Worm (Caenorhabditis elegans) whole organism, L4 larva: Measurements from ENCODE around the gene R02D5.6.

Experiments
- F44E2.7 ChIP-seq: fragments of 200-800 bp; sonication (Bioruptor generic); IDR thresholded peaks from 2 replicates; pipeline ENCODE4 v2.1.2; 2022; ENCODE audit warnings: missing genetic modification characterization, missing compliant biosample characterization
- R02D3.7 ChIP-seq: fragments of 150-350 bp; sonication (generic microtip); optimal IDR thresholded peaks from 3 replicates; lab custom pipeline; 2014; ENCODE audit warnings: missing biosample characterization, missing genetic modification characterization
- Y75B8A.6 ChIP-seq: fragments of 200-800 bp; sonication (Bioruptor generic); IDR thresholded peaks from 2 replicates; pipeline ENCODE4 v1.3.6; 2022; ENCODE audit warnings: missing genetic modification reagents, missing genetic modification characterization, missing compliant biosample characterization
- ZK546.5 ChIP-seq, 2 experiments: sonication (generic microtip); optimal IDR thresholded peaks; 2 replicates each; lab custom pipeline; 2017; ENCODE audit warnings: missing biosample characterization in 2 of 2, missing genetic modification characterization in 2 of 2
- aha-1 ChIP-seq: fragments of 150-350 bp; peaks from one replicate; lab custom pipeline; 2014; ENCODE audit warnings: missing biosample characterization, missing genetic modification characterization
- aly-2 ChIP-seq: sonication (generic microtip); optimal IDR thresholded peaks from 2 replicates; lab custom pipeline; 2018; ENCODE audit warnings: missing biosample characterization, missing genetic modification characterization
- ama-1 ChIP-seq: fragments of 150-350 bp; optimal IDR thresholded peaks from 2 replicates; lab custom pipeline; 2014; ENCODE audit warnings: inconsistent platforms, mixed read lengths
- cey-2 ChIP-seq: sonication (generic microtip); optimal IDR thresholded peaks from 3 replicates; lab custom pipeline; 2017; ENCODE audit warnings: missing genetic modification characterization, mild to moderate bottlenecking, missing compliant biosample characterization, antibody characterized with exemption, borderline replicate concordance; ENCODE audit not compliant: insufficient read depth
- daf-12 ChIP-seq: fragments of 150-350 bp; optimal IDR thresholded peaks from 2 replicates; lab custom pipeline; 2014; ENCODE audit warnings: missing biosample characterization, missing genetic modification reagents, missing genetic modification characterization
- daf-16 ChIP-seq, 3 experiments: sonication (generic microtip); optimal IDR thresholded peaks; 2 replicates each; lab custom pipeline; 2016 to 2017; ENCODE audit warnings: missing genetic modification characterization in 3 of 3, missing genetic modification reagents in 3 of 3, mild to moderate bottlenecking in 2 of 3, missing compliant biosample characterization in 2 of 3, missing biosample characterization in 1 of 3, moderate library complexity in 1 of 3
- dmd-6 ChIP-seq: fragments of 200-800 bp; sonication (Bioruptor generic); IDR thresholded peaks from 2 replicates; pipeline ENCODE4 v1.3.6; 2022; ENCODE audit warnings: missing genetic modification reagents, missing genetic modification characterization, missing compliant biosample characterization
- dmd-8 ChIP-seq: fragments of 200-800 bp; sonication (Bioruptor generic); IDR thresholded peaks from 2 replicates; pipeline ENCODE4 v1.3.6; 2022; ENCODE audit warnings: missing genetic modification characterization, missing compliant biosample characterization
- dve-1 ChIP-seq: sonication (generic microtip); optimal IDR thresholded peaks from 2 replicates; lab custom pipeline; 2017; ENCODE audit warnings: antibody characterized with exemption, mild to moderate bottlenecking, missing genetic modification characterization, missing compliant biosample characterization; ENCODE audit not compliant: insufficient read depth
- egl-43 ChIP-seq: fragments of 200-800 bp; sonication (Bioruptor generic); IDR thresholded peaks from 2 replicates; pipeline ENCODE4 v1.3.6; 2022; ENCODE audit warnings: missing genetic modification reagents, missing genetic modification characterization, missing compliant biosample characterization
- fos-1 ChIP-seq: fragments of 150-350 bp; optimal IDR thresholded peaks from 2 replicates; lab custom pipeline; 2014; ENCODE audit warnings: missing biosample characterization, missing genetic modification characterization
- hlh-11 ChIP-seq: fragments of 200-800 bp; sonication (Bioruptor generic); optimal IDR thresholded peaks from 2 replicates; lab custom pipeline; 2018; ENCODE audit warnings: mild to moderate bottlenecking, missing genetic modification characterization, missing compliant biosample characterization
- hlh-30 ChIP-seq: sonication (generic microtip); optimal IDR thresholded peaks from 2 replicates; lab custom pipeline; 2017; ENCODE audit warnings: antibody characterized with exemption, mild to moderate bottlenecking, missing genetic modification characterization, missing compliant biosample characterization; ENCODE audit not compliant: insufficient read depth
- hmg-1.1 ChIP-seq: fragments of 200-800 bp; sonication (Bioruptor generic); IDR thresholded peaks from 2 replicates; pipeline ENCODE4 v1.3.6; 2022; ENCODE audit warnings: missing genetic modification reagents, missing genetic modification characterization, missing compliant biosample characterization
- lin-13 ChIP-seq: fragments of 150-350 bp; optimal IDR thresholded peaks from 2 replicates; lab custom pipeline; 2014; ENCODE audit warnings: missing biosample characterization, missing genetic modification reagents, missing genetic modification characterization
- mep-1 ChIP-seq: fragments of 150-350 bp; sonication (generic microtip); optimal IDR thresholded peaks from 3 replicates; lab custom pipeline; 2014; ENCODE audit warnings: missing biosample characterization, missing genetic modification characterization
- mes-2 ChIP-seq: sonication (generic microtip); optimal IDR thresholded peaks from 2 replicates; lab custom pipeline; 2016; ENCODE audit warnings: missing genotype, mild to moderate bottlenecking, missing genetic modification characterization, missing compliant biosample characterization; ENCODE audit not compliant: poor library complexity, severe bottlenecking
- nhr-28 ChIP-seq: fragments of 150-350 bp; optimal IDR thresholded peaks from 2 replicates; lab custom pipeline; 2014; ENCODE audit warnings: missing biosample characterization, missing genetic modification characterization
- nhr-41 ChIP-seq: fragments of 200-800 bp; sonication (Bioruptor generic); IDR thresholded peaks from 2 replicates; pipeline ENCODE4 v1.3.6; 2022; ENCODE audit warnings: missing genetic modification reagents, missing genetic modification characterization, missing compliant biosample characterization
- nhr-48 ChIP-seq: sonication (generic microtip); optimal IDR thresholded peaks from 2 replicates; lab custom pipeline; 2016; ENCODE audit warnings: mild to moderate bottlenecking, missing genetic modification characterization, missing compliant biosample characterization
- nhr-6 ChIP-seq: fragments of 150-350 bp; optimal IDR thresholded peaks from 2 replicates; lab custom pipeline; 2014; ENCODE audit warnings: missing biosample characterization, missing genetic modification characterization
- nhr-77 ChIP-seq: fragments of 150-350 bp; optimal IDR thresholded peaks from 2 replicates; lab custom pipeline; 2014; ENCODE audit warnings: missing biosample characterization, missing genetic modification characterization
- rbr-2 ChIP-seq: sonication (generic microtip); optimal IDR thresholded peaks from 2 replicates; lab custom pipeline; 2016; ENCODE audit warnings: missing genotype, missing genetic modification characterization, missing compliant biosample characterization
- skn-1 ChIP-seq: fragments of 150-350 bp; optimal IDR thresholded peaks from 2 replicates; lab custom pipeline; 2014; ENCODE audit warnings: missing biosample characterization, missing genetic modification characterization
- tag-97 ChIP-seq: fragments of 200-800 bp; sonication (Bioruptor generic); IDR thresholded peaks from 2 replicates; pipeline ENCODE4 v1.3.6; 2022; ENCODE audit warnings: missing genetic modification characterization, missing compliant biosample characterization
- unc-130 ChIP-seq: sonication (generic microtip); optimal IDR thresholded peaks from 2 replicates; lab custom pipeline; 2016; ENCODE audit warnings: missing genetic modification reagents, missing genetic modification characterization, missing compliant biosample characterization
- unc-39 ChIP-seq: sonication (generic microtip); optimal IDR thresholded peaks from 2 replicates; lab custom pipeline; 2017; ENCODE audit warnings: missing biosample characterization, missing genetic modification characterization
- unc-62 ChIP-seq, 3 experiments: fragments of 150-350 bp in 1 of 3; sonication (generic microtip); optimal IDR thresholded peaks in 2 of 3; peaks in 1 of 3; 1 replicate in 1 of 3; 2 replicates in 2 of 3; lab custom pipeline; 2014 to 2017; ENCODE audit warnings: missing biosample characterization in 3 of 3, missing genetic modification characterization in 3 of 3, missing genetic modification reagents in 3 of 3, missing genotype in 1 of 3
- vab-7 ChIP-seq: fragments of 200-800 bp; sonication (Bioruptor generic); IDR thresholded peaks from 2 replicates; pipeline ENCODE4 v1.3.6; 2022; ENCODE audit warnings: missing genetic modification reagents, missing genetic modification characterization, missing compliant biosample characterization
- zip-11 ChIP-seq: fragments of 200-800 bp; sonication (Bioruptor generic); IDR thresholded peaks from 2 replicates; pipeline ENCODE4 v1.3.6; 2022; ENCODE audit warnings: missing genetic modification characterization, missing compliant biosample characterization
- zip-2 ChIP-seq: fragments of 150-350 bp; optimal IDR thresholded peaks from 2 replicates; lab custom pipeline; 2014; ENCODE audit warnings: missing biosample characterization, missing genetic modification characterization
- ztf-7 ChIP-seq: fragments of 150-350 bp; optimal IDR thresholded peaks from 2 replicates; lab custom pipeline; 2014; ENCODE audit warnings: missing biosample characterization, missing genetic modification characterization

The R02D5.6 gene

DNA sequence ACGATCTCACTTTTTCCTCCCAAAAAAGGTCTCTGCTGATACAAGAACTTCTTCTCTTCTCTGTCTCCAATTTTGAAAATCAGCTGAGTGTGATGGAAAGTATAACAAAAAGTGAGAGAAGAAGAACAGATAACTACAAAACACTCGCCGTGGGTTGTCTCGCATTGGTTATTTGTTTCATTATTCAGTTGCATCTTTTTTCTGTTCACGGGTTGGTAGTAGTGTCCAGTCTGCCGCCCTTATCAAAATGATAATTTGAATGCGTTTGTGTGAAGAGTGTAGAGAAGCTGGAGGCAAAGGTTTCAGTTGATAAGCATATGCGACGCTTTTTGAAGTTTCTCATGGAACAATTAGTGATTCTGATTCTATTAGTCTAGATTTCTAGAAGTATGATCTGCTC lies 14.8 kb downstream of the R02D5.6 start (continued):
- TF ChIP-seq dve-1 (tag; lab: Kevin White, UChicago), result peak; percentile 51
- peak; percentile 30 for TF ChIP-seq mep-1 (tag; lab: Kevin White, UChicago)
- no peak for TF ChIP-seq cey-2 (tag; lab: Kevin White, UChicago)
- no peak for TF ChIP-seq zip-2 (tag; lab: Kevin White, UChicago)
- no peak for TF ChIP-seq skn-1 (tag; lab: Kevin White, UChicago)
- TF ChIP-seq rbr-2 (tag; lab: Kevin White, UChicago), result no peak
- TF ChIP-seq unc-62 (GFP tag; optimal IDR thresholded peaks at IDR 0.05 in 1 of 2; lab: Kevin White, UChicago), result no peak
- no peak for TF ChIP-seq unc-62 (tag; optimal IDR thresholded peaks at IDR 0.05; lab: Kevin White, UChicago)
- TF ChIP-seq lin-13, result no peak
- no peak for TF ChIP-seq ZK546.5 (tag; optimal IDR thresholded peaks at IDR 0.05; lab: Kevin White, UChicago)
- TF ChIP-seq ama-1 (lab: Kevin White, UChicago), result no peak
- TF ChIP-seq unc-39, result no peak
- TF ChIP-seq R02D3.7 (tag; lab: Kevin White, UChicago), result no peak
- TF ChIP-seq daf-12 (tag; lab: Kevin White, UChicago), result no peak
- TF ChIP-seq zip-11 (GFP tag; lab: Robert Waterston, UW), result no peak
- TF ChIP-seq dmd-6 (GFP tag; lab: Robert Waterston, UW), result peak; percentile 50; the same call in 1 of the 2 replicates
- TF ChIP-seq nhr-6 (tag; lab: Kevin White, UChicago), result peak; percentile 76
- TF ChIP-seq nhr-77 (tag; lab: Kevin White, UChicago), result peak; percentile 68
- no peak for TF ChIP-seq tag-97 (GFP tag; lab: Robert Waterston, UW)

DNA sequence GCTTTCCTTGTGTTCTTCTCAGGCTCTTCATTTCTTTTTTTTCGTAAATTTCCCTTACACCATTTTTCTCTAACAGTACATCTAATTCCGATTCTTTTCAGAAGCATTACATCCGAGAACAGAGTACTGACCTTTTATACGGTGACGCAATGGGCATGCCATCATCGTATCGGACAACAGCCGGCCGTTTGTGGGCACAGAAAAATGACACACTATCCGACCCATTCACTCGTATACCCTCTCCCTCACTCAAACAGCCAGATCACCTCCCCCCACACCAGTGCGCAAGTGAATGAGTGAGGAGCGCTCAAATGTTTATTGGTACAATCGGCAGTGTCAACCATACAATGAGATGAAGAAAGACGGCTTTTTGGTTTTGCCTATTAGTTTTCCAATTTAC lies 16.8 kb downstream of the R02D5.6 start, which contains the start of gene R02D5.24:
Gene R02D5.24, plus strand, starts transcription at position 205 of the 400 bp plus-strand sequence.
- TF ChIP-seq fos-1 (no peak), nhr-6 (tag; lab: Kevin White, UChicago) (peak; percentile 63), unc-130 (GFP tag; lab: Kevin White, UChicago) (no peak), aha-1 (peak; percentile 64)
- TF ChIP-seq, all 104 proteins: peak for 2

DNA sequence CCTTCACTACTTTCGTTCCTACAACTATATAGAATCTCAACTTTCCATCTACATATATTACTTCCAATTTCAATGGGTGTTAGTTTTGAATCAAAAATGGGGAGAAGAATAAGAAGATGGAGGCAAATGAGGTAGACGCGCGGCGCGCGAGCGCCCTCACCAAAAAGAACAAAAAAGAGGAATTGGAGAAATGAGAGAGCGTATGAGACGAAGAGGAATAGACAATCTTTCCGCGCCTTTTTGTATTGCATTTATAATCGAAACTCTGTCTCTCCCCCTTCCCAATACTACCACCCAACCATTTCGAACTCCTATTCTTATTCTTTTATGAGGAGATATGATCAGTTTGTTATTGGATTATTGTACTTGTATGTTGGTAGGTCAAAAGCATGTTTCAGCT lies 17.4 kb downstream of the R02D5.6 start:
- TF ChIP-seq dmd-6 (GFP tag; lab: Robert Waterston, UW) (no peak), nhr-6 (tag; lab: Kevin White, UChicago) (peak; percentile 33), mep-1 (tag; lab: Kevin White, UChicago) (peak; percentile 24), lin-13 (no peak), aly-2 (no peak), nhr-28 (tag; lab: Kevin White, UChicago) (peak; percentile 20), nhr-48 (no peak), hlh-30 (tag; lab: Kevin White, UChicago) (no peak), mes-2 (peak; percentile 23), Y75B8A.6 (GFP tag; lab: Robert Waterston, UW) (no peak), F44E2.7 (no peak), R02D3.7 (tag; lab: Kevin White, UChicago) (no peak), dmd-8 (GFP tag; lab: Robert Waterston, UW) (no peak), nhr-41 (GFP tag; lab: Robert Waterston, UW) (no peak), ztf-7 (tag; lab: Kevin White, UChicago) (no peak), vab-7 (GFP tag; lab: Robert Waterston, UW) (no peak)

ce11 chrV:14499074-14499864 lies 18.6 kb downstream of the R02D5.6 start:
- TF ChIP-seq daf-16 (GFP tag; optimal IDR thresholded peaks at IDR 0.05; lab: Kevin White, UChicago) (no peak), daf-16 (tag; optimal IDR thresholded peaks at IDR 0.05; lab: Kevin White, UChicago) (peak; percentile 32), nhr-28 (tag; lab: Kevin White, UChicago) (peak; percentile 38), tag-97 (GFP tag; lab: Robert Waterston, UW) (no peak), hmg-1.1 (GFP tag; lab: Robert Waterston, UW) (0 out of 2 replicates have a peak, but pooled peaks have one; percentile 32), egl-43 (peak; percentile 30; the same call in 1 of the 2 replicates), hlh-30 (tag; lab: Kevin White, UChicago) (peak; percentile 48), skn-1 (tag; lab: Kevin White, UChicago) (no peak), hlh-11 (peak; percentile 11)
